Fruit fly (Drosophila melanogaster): Measurements from ENCODE around the gene CG4935.

The CG4935 gene

dm6 chr2L:16275809-16276178 lies 13.9 kb downstream of the CG4935 start (continued):
- no peak for TF ChIP-seq disco-r (GFP tag; optimal IDR thresholded peaks at IDR 0.05)
- TF ChIP-seq exex (tag; optimal IDR thresholded peaks at IDR 0.05): peak; percentile 4
- peak; percentile 24 for TF ChIP-seq CG6254 (GFP tag; optimal IDR thresholded peaks at IDR 0.05)
- no peak for TF ChIP-seq Opbp (GFP tag; IDR thresholded peaks at IDR 0.05; ENCODE audit: partially characterized antibody)
- TF ChIP-seq ro (GFP tag; IDR thresholded peaks at IDR 0.05): no peak
- TF ChIP-seq CG4707 (GFP tag; optimal IDR thresholded peaks at IDR 0.05): no peak
- TF ChIP-seq CG11695 (GFP tag; IDR thresholded peaks at IDR 0.05): 0 out of 3 replicates have a peak, but pooled peaks have one; percentile 51
- peak in 1 of 2 experiments; percentile 1 for TF ChIP-seq chif (GFP tag; optimal IDR thresholded peaks at IDR 0.05)
- no peak for TF ChIP-seq maf-S (GFP tag; optimal IDR thresholded peaks at IDR 0.05)
- TF ChIP-seq toy (GFP tag; IDR thresholded peaks at IDR 0.05): no peak
- no peak for TF ChIP-seq sqz (GFP tag; optimal IDR thresholded peaks at IDR 0.05)
- no peak for TF ChIP-seq NFAT (GFP tag; IDR thresholded peaks at IDR 0.05)
- TF ChIP-seq CG11398 (GFP tag; optimal IDR thresholded peaks at IDR 0.05): no peak
- TF ChIP-seq ttk (GFP tag; IDR thresholded peaks at IDR 0.05): 0 out of 2 replicates have a peak, but pooled peaks have one; percentile 43
- no peak for TF ChIP-seq grn (GFP tag; optimal IDR thresholded peaks at IDR 0.05)
- TF ChIP-seq en (GFP tag; optimal IDR thresholded peaks at IDR 0.05): no peak
- no peak for TF ChIP-seq schlank (tag; optimal IDR thresholded peaks at IDR 0.05)
- TF ChIP-seq sna (GFP tag; IDR thresholded peaks at IDR 0.05; ENCODE audit: partially characterized antibody): no peak
- TF ChIP-seq insv (GFP tag; optimal IDR thresholded peaks at IDR 0.05): no peak
- TF ChIP-seq lilli (GFP tag; optimal IDR thresholded peaks at IDR 0.05): peak; percentile 45
- no peak for TF ChIP-seq CG11093 (GFP tag; IDR thresholded peaks at IDR 0.05)
- TF ChIP-seq CG6654 (GFP tag; optimal IDR thresholded peaks at IDR 0.05): no peak
- no peak for TF ChIP-seq Lhr (GFP tag; optimal IDR thresholded peaks at IDR 0.05)
- TF ChIP-seq NfI (GFP tag; optimal IDR thresholded peaks at IDR 0.05): peak; percentile 42
- TF ChIP-seq vnd (GFP tag; IDR thresholded peaks at IDR 0.05; ENCODE audit: partially characterized antibody): no peak
- TF ChIP-seq mirr (GFP tag; optimal IDR thresholded peaks at IDR 0.05): no peak
- TF ChIP-seq mld (GFP tag; IDR thresholded peaks at IDR 0.05; ENCODE audit: partially characterized antibody): no peak
- no peak for TF ChIP-seq sim (GFP tag; IDR thresholded peaks at IDR 0.05)
- peak; percentile 49 for TF ChIP-seq Ssrp (tag; optimal IDR thresholded peaks at IDR 0.05)
- no peak for TF ChIP-seq knrl (GFP tag; IDR thresholded peaks at IDR 0.05; ENCODE audit: partially characterized antibody)
- no peak for TF ChIP-seq abd-A (tag; optimal IDR thresholded peaks at IDR 0.05)
- no peak for TF ChIP-seq CG42726 (GFP tag; IDR thresholded peaks at IDR 0.05; ENCODE audit: partially characterized antibody)
- no peak for TF ChIP-seq ash1 (GFP tag; optimal IDR thresholded peaks at IDR 0.05)
- TF ChIP-seq tin (GFP tag; optimal IDR thresholded peaks at IDR 0.05): no peak
- no peak for TF ChIP-seq pum (GFP tag; optimal IDR thresholded peaks at IDR 0.05)
- peak; percentile 62; the same call in 1 of the 2 replicates for TF ChIP-seq Atf6 (GFP tag; IDR thresholded peaks at IDR 0.05)
- no peak for TF ChIP-seq Spps (tag; optimal IDR thresholded peaks at IDR 0.05)
- TF ChIP-seq pan (optimal IDR thresholded peaks at IDR 0.05): no peak
- peak in 1 of 2 experiments; percentile 58 for TF ChIP-seq pan (GFP tag; optimal IDR thresholded peaks at IDR 0.05 in 1 of 2, IDR thresholded peaks at IDR 0.05 in 1 of 2)
- no peak for TF ChIP-seq gt (GFP tag; IDR thresholded peaks at IDR 0.05)
- no peak for TF ChIP-seq cas (GFP tag; IDR thresholded peaks at IDR 0.05)
- no peak for TF ChIP-seq aop (GFP tag; IDR thresholded peaks at IDR 0.05)
- TF ChIP-seq rib (GFP tag; IDR thresholded peaks at IDR 0.05): no peak
- TF ChIP-seq Sox102F (GFP tag; optimal IDR thresholded peaks at IDR 0.05): peak; percentile 73
- TF ChIP-seq CG5953 (GFP tag; IDR thresholded peaks at IDR 0.05): no peak
- peak; percentile 2 for TF ChIP-seq gsb-n (tag; optimal IDR thresholded peaks at IDR 0.05)
- TF ChIP-seq lov (optimal IDR thresholded peaks at IDR 0.05): no peak
- TF ChIP-seq lov (GFP tag; IDR thresholded peaks at IDR 0.05): no peak
- TF ChIP-seq Tbp (GFP tag; optimal IDR thresholded peaks at IDR 0.05): no peak
- TF ChIP-seq CHES-1-like (GFP tag; optimal IDR thresholded peaks at IDR 0.05): no peak
- no peak for TF ChIP-seq CG15073 (GFP tag; optimal IDR thresholded peaks at IDR 0.05)
- TF ChIP-seq gro (GFP tag; optimal IDR thresholded peaks at IDR 0.05): no peak
